Worm (Caenorhabditis elegans): ENCODE measurements around the gene cest-10.

The cest-10 gene

ce11 chrIV:7171222-7171621 lies 9.1 kb upstream of the cest-10 start, which contains the start of gene str-220:
TSS of gene str-220 (minus strand) at chrIV:7171322.
- TF ChIP-seq dpl-1 (GFP tag; optimal IDR thresholded peaks at IDR 0.05) (no peak), F44E2.7 (GFP tag; IDR thresholded peaks at IDR 0.05) (no peak), lin-13 (GFP tag; optimal IDR thresholded peaks at IDR 0.05) (no peak), skn-1 (tag; optimal IDR thresholded peaks at IDR 0.05) (no peak), T26A8.4 (GFP tag; IDR thresholded peaks at IDR 0.05) (no peak), ces-1 (GFP tag; optimal IDR thresholded peaks at IDR 0.05) (no peak), nhr-76 (tag; optimal IDR thresholded peaks at IDR 0.05) (no peak), mdt-29 (GFP tag; IDR thresholded peaks at IDR 0.05) (no peak), Y48G9A.11 (GFP tag; IDR thresholded peaks at IDR 0.05) (no peak), php-3 (GFP tag; IDR thresholded peaks at IDR 0.05) (no peak), nhr-25 (tag; optimal IDR thresholded peaks at IDR 0.05; ENCODE audit: borderline replicate concordance, insufficient read depth) (no peak), unc-62 (GFP tag; optimal IDR thresholded peaks at IDR 0.05 in 1 of 2) (no peak), unc-62 (tag; optimal IDR thresholded peaks at IDR 0.05) (no peak), daf-16 (GFP tag; optimal IDR thresholded peaks at IDR 0.05) (no peak), daf-16 (tag; optimal IDR thresholded peaks at IDR 0.05) (no peak), daf-8 (GFP tag; IDR thresholded peaks at IDR 0.05) (no peak)

ce11 chrIV:7173489-7173888 lies 6.9 kb upstream of the cest-10 start, which contains the start of gene str-1:
TSS of gene str-1 (plus strand) at chrIV:7173789.
- TF ChIP-seq pha-4 (GFP tag; IDR thresholded peaks at IDR 0.05) (no peak), pha-4 (tag; optimal IDR thresholded peaks at IDR 0.05) (no peak), ztf-7 (tag; optimal IDR thresholded peaks at IDR 0.05) (no peak)

ce11 chrIV:7175346-7175745 lies 5.0 kb upstream of the cest-10 start, which contains the start of gene C42D4.19:
TSS of gene C42D4.19 (plus strand) at chrIV:7175646.
- no peak for TF ChIP-seq egl-27 (tag; optimal IDR thresholded peaks at IDR 0.05)
- TF ChIP-seq nhr-11 (tag; optimal IDR thresholded peaks at IDR 0.05), result no peak
- TF ChIP-seq nhr-42 (GFP tag; IDR thresholded peaks at IDR 0.05), result no peak
- no peak for TF ChIP-seq jun-1 (tag; optimal IDR thresholded peaks at IDR 0.05)
- TF ChIP-seq mdl-1 (tag; optimal IDR thresholded peaks at IDR 0.05), result no peak
- TF ChIP-seq pha-4 (GFP tag; IDR thresholded peaks at IDR 0.05), result no peak
- TF ChIP-seq pha-4 (tag; optimal IDR thresholded peaks at IDR 0.05), result no peak
- no peak for TF ChIP-seq lin-38 (GFP tag; IDR thresholded peaks at IDR 0.05)
- no peak for TF ChIP-seq mxl-2 (GFP tag; conservative IDR thresholded peaks at IDR 0.05)
- no peak for TF ChIP-seq ceh-28 (tag; optimal IDR thresholded peaks at IDR 0.05)
- TF ChIP-seq lim-7 (GFP tag; IDR thresholded peaks at IDR 0.05), result no peak
- TF ChIP-seq T20F7.1 (GFP tag; optimal IDR thresholded peaks at IDR 0.05), result no peak
- TF ChIP-seq zfp-3 (GFP tag; conservative IDR thresholded peaks at IDR 0.05), result no peak

- TF ChIP-seq Y105C5A.15 (GFP tag; IDR thresholded peaks at IDR 0.05), result no peak
Observed at ce11 chrIV:7176887-7177286, 3.5 kb upstream of the cest-10 start, which contains the start of gene str-44. TSS of gene str-44 (plus strand) at chrIV:7177187.

- TF ChIP-seq aha-1 (tag) (no peak), cey-2 (tag; optimal IDR thresholded peaks at IDR 0.05; ENCODE audit: borderline replicate concordance, insufficient read depth) (peak; percentile 70), lin-29 (GFP tag; IDR thresholded peaks at IDR 0.05) (no peak), lim-7 (GFP tag; IDR thresholded peaks at IDR 0.05) (no peak), mes-2 (tag; optimal IDR thresholded peaks at IDR 0.05; ENCODE audit: poor library complexity, severe bottlenecking) (no peak), gei-8 (GFP tag; optimal IDR thresholded peaks at IDR 0.05) (no peak), mep-1 (tag; optimal IDR thresholded peaks at IDR 0.05) (no peak), snpc-1.2 (GFP tag; IDR thresholded peaks at IDR 0.05) (no peak), hlh-11 (tag; optimal IDR thresholded peaks at IDR 0.05) (no peak), daf-19 (GFP tag; conservative IDR thresholded peaks at IDR 0.05) (no peak), nhr-28 (tag; optimal IDR thresholded peaks at IDR 0.05) (no peak), dve-1 (tag; optimal IDR thresholded peaks at IDR 0.05; ENCODE audit: insufficient read depth) (peak; percentile 30)
Observed at ce11 chrIV:7178942-7179341, 1.4 kb upstream of the cest-10 start, which contains the start of gene C42D4.3. TSS of gene C42D4.3 (plus strand) at chrIV:7179239.
